Fruit fly (Drosophila melanogaster) whole organism, wandering third instar larva: ENCODE measurements around the gene Lrch.

Experiments
- Hnf4 ChIP-seq: fragments of 200-800 bp; sonication (Bioruptor generic); optimal IDR thresholded peaks from 2 replicates; lab custom pipeline; 2016; ENCODE audit warnings: missing biosample characterization, mild to moderate bottlenecking, missing genetic modification characterization
- pan ChIP-seq: fragments of >200 bp; optimal IDR thresholded peaks from 2 replicates; lab custom pipeline; 2017

- TF ChIP-seq Hnf4 (GFP tag; lab: Kevin White, UChicago) (no peak), pan (no peak)
These were observed 37.5 kb upstream of the Lrch start for dm6 chr2L:17421366-17421765.
